Worm (Caenorhabditis elegans) whole organism, L3 larva: Measurements from ENCODE around the gene nhr-101.

Experiments
- ZK546.5 ChIP-seq: sonication (generic microtip); optimal IDR thresholded peaks from 2 replicates; lab custom pipeline; 2017; ENCODE audit warnings: missing biosample characterization, missing genetic modification characterization
- ama-1 ChIP-seq: fragments of 150-350 bp; optimal IDR thresholded peaks from 2 replicates; lab custom pipeline; 2018
- ceh-82 ChIP-seq: fragments of 150-350 bp; optimal IDR thresholded peaks from 2 replicates; lab custom pipeline; 2014; ENCODE audit warnings: missing biosample characterization, missing genetic modification characterization
- egl-27 ChIP-seq: sonication (generic microtip); optimal IDR thresholded peaks from 4 replicates; lab custom pipeline; 2017; ENCODE audit warnings: missing biosample characterization, missing genetic modification reagents, missing genetic modification characterization
- fkh-2 ChIP-seq: fragments of 150-350 bp; optimal IDR thresholded peaks from 2 replicates; lab custom pipeline; 2014; ENCODE audit warnings: missing biosample characterization, missing genetic modification reagents, missing genetic modification characterization
- jun-1 ChIP-seq: fragments of 150-350 bp; optimal IDR thresholded peaks from 2 replicates; lab custom pipeline; 2014; ENCODE audit warnings: missing biosample characterization, missing genetic modification reagents, missing genetic modification characterization
- nhr-237 ChIP-seq: fragments of 150-350 bp; optimal IDR thresholded peaks from 2 replicates; lab custom pipeline; 2014; ENCODE audit warnings: missing biosample characterization, missing genetic modification characterization
- nhr-28 ChIP-seq: fragments of 150-350 bp; optimal IDR thresholded peaks from 2 replicates; lab custom pipeline; 2014; ENCODE audit warnings: missing biosample characterization, missing genetic modification characterization
- nhr-76 ChIP-seq: fragments of 150-350 bp; sonication (generic microtip); optimal IDR thresholded peaks from 5 replicates; lab custom pipeline; 2014; ENCODE audit warnings: missing biosample characterization, missing genetic modification characterization
- pha-4 ChIP-seq: fragments of 150-350 bp; optimal IDR thresholded peaks from 2 replicates; lab custom pipeline; 2014; ENCODE audit warnings: missing biosample characterization, missing genetic modification reagents, missing genetic modification characterization
- unc-39 ChIP-seq: sonication (generic microtip); optimal IDR thresholded peaks from 4 replicates; lab custom pipeline; 2017; ENCODE audit warnings: missing biosample characterization, missing genetic modification characterization
- ztf-11 ChIP-seq: fragments of 150-350 bp; optimal IDR thresholded peaks from 2 replicates; lab custom pipeline; 2014; ENCODE audit warnings: missing biosample characterization, missing genetic modification characterization

DNA sequence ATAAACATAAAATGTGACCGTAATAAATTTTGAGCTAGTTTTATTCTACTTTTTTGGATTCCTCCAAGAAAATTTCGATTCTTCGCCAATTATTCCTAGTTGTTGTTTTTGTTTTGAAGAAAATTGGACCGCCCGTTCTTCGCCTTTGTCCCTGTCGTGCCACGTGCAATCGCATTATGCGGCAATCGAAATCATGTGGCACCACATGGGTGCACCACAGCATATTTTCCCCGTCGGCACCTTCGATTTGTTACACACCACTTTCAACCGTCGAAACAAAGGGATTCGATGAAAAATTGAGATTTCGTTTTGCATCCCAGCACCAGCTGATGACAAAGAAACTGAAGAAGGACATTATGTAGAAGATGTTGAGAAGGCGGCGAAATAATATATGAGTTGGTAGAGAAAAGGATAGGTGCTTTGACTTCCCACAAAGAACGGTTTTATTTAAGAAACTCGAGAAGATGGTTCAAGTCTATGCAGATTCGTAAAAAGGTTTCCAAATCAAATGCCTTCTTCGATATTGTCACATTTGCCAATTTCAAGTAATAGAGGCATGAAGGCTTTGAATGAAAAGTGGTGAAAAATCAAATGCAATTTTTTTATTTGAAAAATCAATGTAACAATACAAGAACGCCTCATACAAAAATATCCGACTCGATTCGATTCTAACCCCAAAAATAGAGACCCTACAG, 41.5 kb upstream of the nhr-101 start:
- no peak for TF ChIP-seq egl-27 (tag; lab: Kevin White, UChicago)
- TF ChIP-seq ceh-82: no peak
- no peak for TF ChIP-seq ZK546.5 (tag; lab: Kevin White, UChicago)
- no peak for TF ChIP-seq ama-1 (lab: Kevin White, UChicago)
- TF ChIP-seq nhr-237: no peak
- no peak for TF ChIP-seq pha-4
- TF ChIP-seq unc-39 (tag; lab: Kevin White, UChicago): no peak
- TF ChIP-seq fkh-2 (tag; lab: Kevin White, UChicago): no peak
- TF ChIP-seq nhr-28 (tag; lab: Kevin White, UChicago): no peak
- no peak for TF ChIP-seq jun-1 (tag; lab: Kevin White, UChicago)
- TF ChIP-seq nhr-76 (tag; lab: Kevin White, UChicago): no peak
- no peak for TF ChIP-seq ztf-11 (tag; lab: Kevin White, UChicago)
